Worm (Caenorhabditis elegans) whole organism, young adult: ENCODE results near the gene ebp-2.

ENCODE experiments used
- B0336.3 ChIP-seq: fragments of 200-800 bp; sonication (Bioruptor generic); IDR thresholded peaks from 2 replicates; pipeline ENCODE4 v1.3.6; 2022; ENCODE audit warnings: missing genetic modification characterization, missing compliant biosample characterization
- C06A6.2 ChIP-seq: fragments of 200-800 bp; sonication (Bioruptor generic); conservative IDR thresholded peaks from 2 replicates; pipeline ENCODE4 v1.3.6; 2022; ENCODE audit warnings: missing genetic modification characterization, missing compliant biosample characterization
- F55B11.4 ChIP-seq: sonication (generic microtip); optimal IDR thresholded peaks from 2 replicates; lab custom pipeline; 2016; ENCODE audit warnings: missing compliant biosample characterization, missing genetic modification characterization, borderline replicate concordance; ENCODE audit not compliant: insufficient read depth
- K12H6.12 ChIP-seq: fragments of 200-800 bp; sonication (Bioruptor generic); optimal IDR thresholded peaks from 2 replicates; lab custom pipeline; 2018; ENCODE audit warnings: mild to moderate bottlenecking, missing genetic modification characterization, missing compliant biosample characterization
- Y95B8A.8 ChIP-seq: fragments of 200-800 bp; sonication (Bioruptor generic); IDR thresholded peaks from 2 replicates; pipeline ENCODE4 v1.3.6; 2022; ENCODE audit warnings: missing genetic modification reagents, missing genetic modification characterization, missing compliant biosample characterization
- ZK185.1 ChIP-seq: sonication (generic microtip); optimal IDR thresholded peaks from 2 replicates; lab custom pipeline; 2016; ENCODE audit warnings: mild to moderate bottlenecking, missing genetic modification characterization, missing compliant biosample characterization; ENCODE audit not compliant: poor library complexity, severe bottlenecking
- aptf-2 ChIP-seq: fragments of 200-800 bp; sonication (Bioruptor generic); conservative IDR thresholded peaks from 2 replicates; pipeline ENCODE4 v1.3.6; 2022; ENCODE audit warnings: missing genetic modification reagents, missing genetic modification characterization, missing compliant biosample characterization
- aptf-3 ChIP-seq: fragments of 200-800 bp; sonication (Bioruptor generic); IDR thresholded peaks from 2 replicates; pipeline ENCODE4 v1.3.6; 2022; ENCODE audit warnings: missing genetic modification characterization, missing compliant biosample characterization
- atf-7 ChIP-seq: sonication (generic microtip); optimal IDR thresholded peaks from 2 replicates; lab custom pipeline; 2017; ENCODE audit warnings: mild to moderate bottlenecking, missing genetic modification characterization, missing compliant biosample characterization
- athp-1 ChIP-seq: sonication (generic microtip); optimal IDR thresholded peaks from 2 replicates; lab custom pipeline; 2017; ENCODE audit warnings: mild to moderate bottlenecking, missing genetic modification characterization, missing compliant biosample characterization
- attf-5 ChIP-seq: fragments of 200-800 bp; sonication (Bioruptor generic); optimal IDR thresholded peaks from 2 replicates; lab custom pipeline; 2018; ENCODE audit warnings: mild to moderate bottlenecking, missing genetic modification characterization, missing compliant biosample characterization
- bed-1 ChIP-seq: fragments of 200-800 bp; sonication (Bioruptor generic); IDR thresholded peaks from 2 replicates; pipeline ENCODE4 v1.3.6; 2022; ENCODE audit warnings: missing genetic modification reagents, missing genetic modification characterization, missing compliant biosample characterization
- cebp-1 ChIP-seq, 2 experiments: fragments of 200-800 bp in 1 of 2; sonication (Bioruptor generic) in 1 of 2; sonication (generic microtip) in 1 of 2; IDR thresholded peaks in 1 of 2; optimal IDR thresholded peaks in 1 of 2; 2 replicates each; pipeline versions ENCODE4 v1.3.6 to Lab custom; 2017 to 2022; ENCODE audit warnings: missing compliant biosample characterization in 2 of 2, missing genetic modification characterization in 2 of 2, mild to moderate bottlenecking in 1 of 2, missing genetic modification reagents in 1 of 2, moderate library complexity in 1 of 2
- ceh-100 ChIP-seq: fragments of 200-800 bp; sonication (Bioruptor generic); IDR thresholded peaks from 2 replicates; pipeline ENCODE4 v1.3.6; 2022; ENCODE audit warnings: missing genetic modification reagents, missing genetic modification characterization, missing compliant biosample characterization
- chd-7 ChIP-seq: sonication (generic microtip); optimal IDR thresholded peaks from 2 replicates; lab custom pipeline; 2016; ENCODE audit warnings: mild to moderate bottlenecking, missing genetic modification characterization, moderate library complexity, missing compliant biosample characterization
- dox-1 ChIP-seq: fragments of 200-800 bp; sonication (Bioruptor generic); IDR thresholded peaks from 2 replicates; pipeline ENCODE4 v1.3.6; 2022; ENCODE audit warnings: missing genetic modification reagents, missing genetic modification characterization, missing compliant biosample characterization
- dpl-1 ChIP-seq: fragments of 150-350 bp; optimal IDR thresholded peaks from 2 replicates; lab custom pipeline; 2014; ENCODE audit warnings: missing biosample characterization, missing genetic modification reagents, missing genetic modification characterization
- efl-1 ChIP-seq: fragments of 150-350 bp; optimal IDR thresholded peaks from 2 replicates; lab custom pipeline; 2014; ENCODE audit warnings: missing biosample characterization, missing genetic modification reagents, missing genetic modification characterization
- egl-44 ChIP-seq: fragments of 200-800 bp; sonication (Bioruptor generic); IDR thresholded peaks from 2 replicates; pipeline ENCODE4 v1.3.6; 2022; ENCODE audit warnings: missing genetic modification reagents, missing genetic modification characterization, missing compliant biosample characterization
- ets-4 ChIP-seq: fragments of 200-800 bp; sonication (Bioruptor generic); optimal IDR thresholded peaks from 2 replicates; lab custom pipeline; 2018; ENCODE audit warnings: mild to moderate bottlenecking, missing genetic modification characterization, missing compliant biosample characterization
- hlh-26 ChIP-seq: fragments of 200-800 bp; sonication (Bioruptor generic); conservative IDR thresholded peaks from 2 replicates; pipeline ENCODE4 v1.3.6; 2022; ENCODE audit warnings: missing genetic modification reagents, missing genetic modification characterization, missing compliant biosample characterization
- hmg-1.2 ChIP-seq: fragments of 200-800 bp; sonication (Bioruptor generic); IDR thresholded peaks from 2 replicates; pipeline ENCODE4 v1.3.6; 2022; ENCODE audit warnings: missing genetic modification reagents, missing genetic modification characterization, missing compliant biosample characterization
- hsf-1 ChIP-seq: fragments of 200-800 bp; sonication (Bioruptor generic); IDR thresholded peaks from 2 replicates; pipeline ENCODE4 v1.3.6; 2022; ENCODE audit warnings: missing genetic modification reagents, missing genetic modification characterization, missing compliant biosample characterization
- lin-26 ChIP-seq: fragments of 200-800 bp; sonication (Bioruptor generic); IDR thresholded peaks from 2 replicates; pipeline ENCODE4 v1.3.6; 2022; ENCODE audit warnings: missing genetic modification reagents, missing genetic modification characterization, missing compliant biosample characterization
- lin-40 ChIP-seq: sonication (generic microtip); optimal IDR thresholded peaks from 2 replicates; lab custom pipeline; 2016; ENCODE audit warnings: missing genetic modification characterization, mild to moderate bottlenecking, missing compliant biosample characterization, missing genotype, missing genetic modification reagents
- lin-54 ChIP-seq: fragments of 200-800 bp; sonication (Bioruptor generic); optimal IDR thresholded peaks from 2 replicates; lab custom pipeline; 2018; ENCODE audit warnings: mild to moderate bottlenecking, missing genetic modification characterization, missing compliant biosample characterization
- madf-8 ChIP-seq: fragments of 200-800 bp; sonication (Bioruptor generic); conservative IDR thresholded peaks from 2 replicates; pipeline ENCODE4 v1.3.6; 2022; ENCODE audit warnings: missing genetic modification reagents, missing genetic modification characterization, missing compliant biosample characterization
- mcd-1 ChIP-seq: fragments of 200-800 bp; sonication (Bioruptor generic); IDR thresholded peaks from 2 replicates; pipeline ENCODE4 v1.3.6; 2022; ENCODE audit warnings: missing genetic modification reagents, missing genetic modification characterization, missing compliant biosample characterization
- nfya-2 ChIP-seq: fragments of 200-800 bp; sonication (Bioruptor generic); IDR thresholded peaks from 2 replicates; pipeline ENCODE4 v1.3.6; 2022; ENCODE audit warnings: missing genetic modification reagents, missing genetic modification characterization, missing compliant biosample characterization
- nfyb-1 ChIP-seq: fragments of 200-800 bp; sonication (Bioruptor generic); IDR thresholded peaks from 2 replicates; pipeline ENCODE4 v1.3.6; 2022; ENCODE audit warnings: missing genetic modification reagents, missing genetic modification characterization, missing compliant biosample characterization
- nhr-179 ChIP-seq: sonication (generic microtip); optimal IDR thresholded peaks from 2 replicates; lab custom pipeline; 2016; ENCODE audit warnings: mild to moderate bottlenecking, missing genetic modification characterization, missing compliant biosample characterization
- nhr-80 ChIP-seq: sonication (generic microtip); optimal IDR thresholded peaks from 2 replicates; lab custom pipeline; 2016; ENCODE audit warnings: missing genetic modification characterization, missing compliant biosample characterization
- pbrm-1 ChIP-seq: fragments of 200-800 bp; sonication (Bioruptor generic); IDR thresholded peaks from 2 replicates; pipeline ENCODE4 v1.3.6; 2022; ENCODE audit warnings: missing genetic modification reagents, missing genetic modification characterization, missing compliant biosample characterization
- rec-8 ChIP-seq, 2 experiments: sonication (generic microtip); optimal IDR thresholded peaks; 2 replicates each; lab custom pipeline; 2016; ENCODE audit warnings: mild to moderate bottlenecking in 2 of 2, missing genetic modification characterization in 2 of 2, missing genetic modification reagents in 2 of 2, missing genotype in 2 of 2, missing biosample characterization in 1 of 2, missing compliant biosample characterization in 1 of 2, moderate library complexity in 1 of 2
- snpc-4 ChIP-seq, 5 experiments: fragments of 150-350 bp in 1 of 5; sonication (generic microtip) in 4 of 5; optimal IDR thresholded peaks; 2 replicates each; lab custom pipeline; 2014 to 2018; ENCODE audit warnings: missing genetic modification characterization in 5 of 5, missing biosample characterization in 3 of 5, antibody characterized with exemption in 2 of 5, mild to moderate bottlenecking in 2 of 5, missing compliant biosample characterization in 2 of 5, missing genotype in 2 of 5, moderate library complexity in 2 of 5, missing genetic modification reagents in 1 of 5
- tbp1 ChIP-seq: fragments of 200-800 bp; sonication (Bioruptor generic); optimal IDR thresholded peaks from 2 replicates; lab custom pipeline; 2018; ENCODE audit warnings: mild to moderate bottlenecking, missing genetic modification characterization, missing compliant biosample characterization
- tbx-9 ChIP-seq: sonication (generic microtip); optimal IDR thresholded peaks from 2 replicates; lab custom pipeline; 2016; ENCODE audit warnings: borderline replicate concordance, missing genetic modification characterization, inconsistent platforms, missing compliant biosample characterization
- unc-130 ChIP-seq: sonication (generic microtip); optimal IDR thresholded peaks from 2 replicates; lab custom pipeline; 2016; ENCODE audit warnings: missing genetic modification reagents, missing genetic modification characterization, missing compliant biosample characterization
- zfh-2 ChIP-seq: fragments of 200-800 bp; sonication (Bioruptor generic); conservative IDR thresholded peaks from 2 replicates; pipeline ENCODE4 v1.3.6; 2022; ENCODE audit warnings: missing genetic modification reagents, missing genetic modification characterization, missing compliant biosample characterization
- ztf-18 ChIP-seq: sonication (generic microtip); optimal IDR thresholded peaks from 2 replicates; lab custom pipeline; 2016; ENCODE audit warnings: missing genotype, mild to moderate bottlenecking, missing genetic modification characterization, missing compliant biosample characterization
- ztf-22 ChIP-seq: fragments of 200-800 bp; sonication (Bioruptor generic); optimal IDR thresholded peaks from 2 replicates; lab custom pipeline; 2018; ENCODE audit warnings: mild to moderate bottlenecking, missing genetic modification characterization, moderate library complexity, missing compliant biosample characterization
- ztf-25 ChIP-seq: fragments of 200-800 bp; sonication (Bioruptor generic); IDR thresholded peaks from 2 replicates; pipeline ENCODE4 v1.3.6; 2022; ENCODE audit warnings: missing genetic modification reagents, missing genetic modification characterization, missing compliant biosample characterization
- ztf-26 ChIP-seq: sonication (generic microtip); optimal IDR thresholded peaks from 2 replicates; lab custom pipeline; 2017; ENCODE audit warnings: missing genetic modification characterization, missing compliant biosample characterization
- ztf-6 ChIP-seq: fragments of 200-800 bp; sonication (Bioruptor generic); IDR thresholded peaks from 2 replicates; pipeline ENCODE4 v1.3.6; 2022; ENCODE audit warnings: missing genetic modification reagents, missing genetic modification characterization, missing compliant biosample characterization

Gene ebp-2

DNA sequence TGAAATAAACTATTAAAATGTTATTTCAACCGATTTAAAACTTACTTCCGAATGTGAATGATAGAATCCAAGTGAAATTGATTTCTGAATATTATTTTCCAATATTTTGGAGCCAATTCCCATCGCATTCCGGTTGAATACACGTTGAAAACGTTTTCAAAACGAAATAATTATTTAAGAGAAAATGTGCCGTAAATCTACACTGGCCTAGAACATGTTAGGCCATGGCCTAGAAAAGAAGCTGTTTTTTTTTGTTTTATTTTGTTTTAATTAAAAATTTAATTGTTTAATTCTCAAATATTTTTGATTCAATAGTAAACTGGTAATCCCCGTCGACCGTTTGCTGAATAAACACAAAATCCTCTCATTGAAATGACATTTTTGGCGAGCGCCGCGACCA is 21.4 kb downstream of the ebp-2 start (continued):
- TF ChIP-seq C06A6.2 (GFP tag; lab: Robert Waterston, UW) (no peak), aptf-2 (GFP tag; lab: Robert Waterston, UW) (no peak)

DNA sequence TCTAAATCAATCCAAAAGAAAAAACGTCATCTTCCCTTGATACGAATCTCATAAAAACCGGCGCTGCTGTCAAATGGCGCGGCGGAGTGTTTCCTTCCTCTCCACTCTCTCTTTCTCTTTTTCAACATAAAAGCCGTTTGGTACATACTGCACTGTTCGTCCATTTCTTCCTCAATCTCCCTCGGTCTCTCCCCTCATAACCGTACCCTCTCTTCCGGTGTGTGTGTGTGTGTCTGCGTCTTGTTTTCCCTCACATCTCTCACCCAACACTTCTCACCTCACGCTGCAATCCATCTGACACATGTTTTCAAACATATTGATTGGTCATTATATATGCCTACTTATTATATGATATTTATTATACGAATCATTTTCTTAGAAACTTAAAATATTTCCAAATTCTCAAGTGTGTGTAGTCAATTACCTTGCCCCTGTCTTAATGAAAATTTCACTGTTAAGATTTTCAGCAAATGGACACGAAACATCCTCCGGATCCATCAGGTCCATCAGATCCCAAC is 22.0 kb downstream of the ebp-2 start, which contains the start of the genes aars-1 and rga-1:
TSS of gene aars-1 (minus strand) at position 71 of the 518 bp plus-strand sequence.
TSS of gene rga-1 (plus strand) at position 468 of the 518 bp plus-strand sequence.
- no peak for TF ChIP-seq snpc-4 (GFP tag; optimal IDR thresholded peaks at IDR 0.05; lab: Kevin White, UChicago)
- TF ChIP-seq snpc-4 (tag; optimal IDR thresholded peaks at IDR 0.05; lab: Kevin White, UChicago): peak in 3 of 4 experiments; percentile 18 to 39 (median 38)
- peak; percentile 86 for TF ChIP-seq zfh-2 (GFP tag; lab: Robert Waterston, UW)
- no peak for TF ChIP-seq cebp-1 (GFP tag; IDR thresholded peaks at IDR 0.05; lab: Robert Waterston, UW)
- peak; percentile 59 for TF ChIP-seq cebp-1 (tag; optimal IDR thresholded peaks at IDR 0.05; lab: Kevin White, UChicago)
- TF ChIP-seq lin-26: 0 out of 2 replicates have a peak, but pooled peaks have one; percentile 36
- TF ChIP-seq ceh-100 (GFP tag; lab: Robert Waterston, UW): no peak
- 0 out of 2 replicates have a peak, but pooled peaks have one; percentile 33 for TF ChIP-seq pbrm-1 (GFP tag; lab: Robert Waterston, UW)
- TF ChIP-seq K12H6.12 (tag; lab: Kevin White, UChicago): peak; percentile 4
- TF ChIP-seq atf-7 (tag; lab: Kevin White, UChicago): peak; percentile 41
- peak; percentile 74 for TF ChIP-seq ztf-18 (tag; lab: Kevin White, UChicago)
- peak; percentile 86 for TF ChIP-seq dox-1 (GFP tag; lab: Robert Waterston, UW)
- no peak for TF ChIP-seq unc-130 (GFP tag; lab: Kevin White, UChicago)
- peak; percentile 45 for TF ChIP-seq ZK185.1 (tag; lab: Kevin White, UChicago)
- TF ChIP-seq attf-5 (GFP tag; lab: Kevin White, UChicago): peak; percentile 80
- TF ChIP-seq Y95B8A.8 (GFP tag; lab: Robert Waterston, UW): no peak
- peak; percentile 39 for TF ChIP-seq ztf-22 (GFP tag; lab: Kevin White, UChicago)
- peak; percentile 71 for TF ChIP-seq nfyb-1 (GFP tag; lab: Robert Waterston, UW)
- peak; percentile 96 for TF ChIP-seq nhr-80 (tag; lab: Kevin White, UChicago)
- no peak for TF ChIP-seq hsf-1 (GFP tag; lab: Robert Waterston, UW)
- peak; percentile 31 for TF ChIP-seq tbp1 (GFP tag; lab: Kevin White, UChicago)
- no peak for TF ChIP-seq ztf-6 (GFP tag; lab: Robert Waterston, UW)
- peak; percentile 30 for TF ChIP-seq chd-7
- TF ChIP-seq mcd-1 (GFP tag; lab: Robert Waterston, UW): 0 out of 2 replicates have a peak, but pooled peaks have one; percentile 48
- no peak for TF ChIP-seq bed-1 (GFP tag; lab: Robert Waterston, UW)
- peak; percentile 52; the same call in 1 of the 2 replicates for TF ChIP-seq B0336.3 (GFP tag; lab: Robert Waterston, UW)
- TF ChIP-seq nfya-2 (GFP tag; lab: Robert Waterston, UW): no peak
- TF ChIP-seq ets-4 (GFP tag; lab: Kevin White, UChicago): peak; percentile 58
- TF ChIP-seq lin-54 (GFP tag; lab: Kevin White, UChicago): peak; percentile 2
- TF ChIP-seq C06A6.2 (GFP tag; lab: Robert Waterston, UW): no peak
- peak; percentile 66; the same call in 1 of the 2 replicates for TF ChIP-seq hmg-1.2
- peak; percentile 34 for TF ChIP-seq lin-40
- TF ChIP-seq, all 124 proteins: peak for 22

DNA sequence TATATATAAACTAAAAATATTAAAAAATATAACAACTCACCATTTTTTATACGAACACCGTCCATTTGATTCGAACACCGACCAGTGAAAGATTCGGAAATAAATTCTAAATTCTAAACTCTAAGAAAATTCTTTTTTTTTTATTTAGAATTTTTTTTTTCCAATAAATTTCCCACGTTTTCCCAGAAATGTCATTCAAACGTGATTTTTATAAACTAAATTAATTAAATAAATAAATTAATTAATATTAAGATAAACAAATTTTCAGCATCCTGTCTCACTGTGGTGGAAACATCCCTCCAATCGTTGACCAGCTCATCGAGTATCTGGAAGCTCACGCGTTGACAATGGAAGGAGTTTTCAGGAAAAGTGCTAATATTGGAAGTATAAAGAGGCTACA is 25.0 kb downstream of the ebp-2 start, which contains the start of gene klp-17:
TSS of gene klp-17 (minus strand) at position 101 of the 400 bp plus-strand sequence.
- no peak for TF ChIP-seq egl-44 (GFP tag; lab: Robert Waterston, UW)
- TF ChIP-seq zfh-2 (GFP tag; lab: Robert Waterston, UW): no peak
- TF ChIP-seq aptf-3: no peak
- TF ChIP-seq rec-8 (tag; optimal IDR thresholded peaks at IDR 0.05; lab: Kevin White, UChicago): no peak
- no peak for TF ChIP-seq efl-1 (GFP tag; lab: Kevin White, UChicago)
- TF ChIP-seq nfyb-1 (GFP tag; lab: Robert Waterston, UW): no peak
- TF ChIP-seq athp-1 (tag; lab: Kevin White, UChicago): no peak
- no peak for TF ChIP-seq madf-8 (GFP tag; lab: Robert Waterston, UW)
- no peak for TF ChIP-seq dpl-1 (GFP tag; lab: Kevin White, UChicago)
- TF ChIP-seq ets-4 (GFP tag; lab: Kevin White, UChicago): no peak
- TF ChIP-seq ztf-25 (GFP tag; lab: Robert Waterston, UW): no peak
- no peak for TF ChIP-seq ztf-26 (tag; lab: Kevin White, UChicago)
- TF ChIP-seq hlh-26 (GFP tag; lab: Robert Waterston, UW): no peak
- TF ChIP-seq nhr-179 (tag; lab: Kevin White, UChicago): no peak
- TF ChIP-seq tbx-9: no peak
- no peak for TF ChIP-seq F55B11.4 (tag; lab: Kevin White, UChicago)
- TF ChIP-seq, all 124 proteins: peak for 0
